Worm (Caenorhabditis elegans) whole organism, mixed stage, embryonic: ENCODE measurements around the gene C03B1.13.

Source experiments
- M03D4.4 ChIP-seq: sonication (generic microtip); optimal IDR thresholded peaks from 2 replicates; lab custom pipeline; 2017; ENCODE audit warnings: mild to moderate bottlenecking, missing genetic modification characterization, missing compliant biosample characterization
- bed-3 ChIP-seq: fragments of 200-800 bp; sonication (Bioruptor generic); optimal IDR thresholded peaks from 3 replicates; lab custom pipeline; 2018; ENCODE audit warnings: mild to moderate bottlenecking, missing genetic modification characterization, moderate library complexity, missing compliant biosample characterization
- blmp-1 ChIP-seq: fragments of 150-350 bp; optimal IDR thresholded peaks from 2 replicates; lab custom pipeline; 2014; ENCODE audit warnings: missing biosample characterization, missing genetic modification characterization
- ceh-39 ChIP-seq: fragments of 150-350 bp; optimal IDR thresholded peaks from 2 replicates; lab custom pipeline; 2014; ENCODE audit warnings: missing biosample characterization, missing genetic modification characterization
- ceh-43 ChIP-seq: fragments of 200-800 bp; sonication (Bioruptor generic); optimal IDR thresholded peaks from 2 replicates; lab custom pipeline; 2018; ENCODE audit warnings: mild to moderate bottlenecking, missing genetic modification characterization, moderate library complexity, missing compliant biosample characterization
- ceh-83 ChIP-seq: fragments of 200-800 bp; sonication (Bioruptor generic); optimal IDR thresholded peaks from 2 replicates; lab custom pipeline; 2018; ENCODE audit warnings: mild to moderate bottlenecking, missing genetic modification characterization, missing compliant biosample characterization
- ces-1 ChIP-seq: fragments of 150-350 bp; optimal IDR thresholded peaks from 2 replicates; lab custom pipeline; 2014; ENCODE audit warnings: missing biosample characterization, missing genetic modification reagents, missing genetic modification characterization
- cnd-1 ChIP-seq: fragments of 200-800 bp; sonication (Bioruptor generic); optimal IDR thresholded peaks from 2 replicates; lab custom pipeline; 2018; ENCODE audit warnings: mild to moderate bottlenecking, missing genetic modification characterization, missing compliant biosample characterization
- drap-1 ChIP-seq: fragments of 200-800 bp; sonication (Bioruptor generic); optimal IDR thresholded peaks from 3 replicates; lab custom pipeline; 2018; ENCODE audit warnings: mild to moderate bottlenecking, missing genetic modification characterization, missing compliant biosample characterization
- elt-1 ChIP-seq: sonication (generic microtip); optimal IDR thresholded peaks from 2 replicates; lab custom pipeline; 2017; ENCODE audit warnings: missing genetic modification characterization, mild to moderate bottlenecking, missing compliant biosample characterization, antibody characterized with exemption, moderate library complexity, borderline replicate concordance; ENCODE audit not compliant: insufficient read depth
- elt-3 ChIP-seq: fragments of 150-350 bp; optimal IDR thresholded peaks from 2 replicates; lab custom pipeline; 2014; ENCODE audit warnings: missing biosample characterization, missing genetic modification characterization
- flh-1 ChIP-seq: fragments of 200-800 bp; sonication (Bioruptor generic); optimal IDR thresholded peaks from 2 replicates; lab custom pipeline; 2018; ENCODE audit warnings: mild to moderate bottlenecking, missing genetic modification characterization, moderate library complexity, missing compliant biosample characterization
- ham-2 ChIP-seq: fragments of 200-800 bp; sonication (Bioruptor generic); optimal IDR thresholded peaks from 2 replicates; lab custom pipeline; 2018; ENCODE audit warnings: mild to moderate bottlenecking, missing genetic modification characterization, missing compliant biosample characterization
- hlh-1 ChIP-seq: fragments of 150-350 bp; optimal IDR thresholded peaks from 2 replicates; lab custom pipeline; 2014; ENCODE audit warnings: missing biosample characterization, missing genetic modification reagents, missing genetic modification characterization
- lin-13 ChIP-seq: fragments of 150-350 bp; optimal IDR thresholded peaks from 2 replicates; lab custom pipeline; 2014; ENCODE audit warnings: missing biosample characterization, missing genetic modification characterization
- lin-32 ChIP-seq: fragments of 200-800 bp; sonication (Bioruptor generic); optimal IDR thresholded peaks from 2 replicates; lab custom pipeline; 2018; ENCODE audit warnings: mild to moderate bottlenecking, missing genetic modification characterization, missing compliant biosample characterization
- lsy-2 ChIP-seq: fragments of 150-350 bp; optimal IDR thresholded peaks from 2 replicates; lab custom pipeline; 2014; ENCODE audit warnings: missing biosample characterization, missing genetic modification characterization
- mab-5 ChIP-seq: fragments of 150-350 bp; optimal IDR thresholded peaks from 2 replicates; lab custom pipeline; 2014; ENCODE audit warnings: missing biosample characterization, missing genetic modification characterization
- mep-1 ChIP-seq: fragments of 150-350 bp; optimal IDR thresholded peaks from 2 replicates; lab custom pipeline; 2017; ENCODE audit warnings: missing biosample characterization, missing genetic modification reagents, missing genetic modification characterization, inconsistent platforms
- mls-2 ChIP-seq: sonication (generic microtip); optimal IDR thresholded peaks from 2 replicates; lab custom pipeline; 2016; ENCODE audit warnings: mild to moderate bottlenecking, missing genetic modification characterization, moderate library complexity, missing compliant biosample characterization
- nhr-12 ChIP-seq: fragments of 150-350 bp; optimal IDR thresholded peaks from 2 replicates; lab custom pipeline; 2014; ENCODE audit warnings: missing biosample characterization, missing genetic modification characterization
- nhr-2 ChIP-seq: fragments of 150-350 bp; optimal IDR thresholded peaks from 2 replicates; lab custom pipeline; 2014; ENCODE audit warnings: missing biosample characterization, missing genetic modification characterization
- nhr-237 ChIP-seq: fragments of 150-350 bp; optimal IDR thresholded peaks from 2 replicates; lab custom pipeline; 2014; ENCODE audit warnings: missing biosample characterization, missing genetic modification characterization
- nhr-28 ChIP-seq: fragments of 150-350 bp; optimal IDR thresholded peaks from 2 replicates; lab custom pipeline; 2014; ENCODE audit warnings: missing biosample characterization, missing genetic modification characterization
- nhr-76 ChIP-seq: sonication (generic microtip); optimal IDR thresholded peaks from 2 replicates; lab custom pipeline; 2017; ENCODE audit warnings: missing biosample characterization, missing genetic modification characterization
- pha-4 ChIP-seq: fragments of 150-350 bp; optimal IDR thresholded peaks from 2 replicates; lab custom pipeline; 2018; ENCODE audit warnings: missing biosample characterization, missing genetic modification reagents, missing genetic modification characterization
- sem-2 ChIP-seq: fragments of 200-800 bp; sonication (Bioruptor generic); optimal IDR thresholded peaks from 2 replicates; lab custom pipeline; 2018; ENCODE audit warnings: mild to moderate bottlenecking, missing genetic modification characterization, missing compliant biosample characterization
- snpc-4 ChIP-seq: fragments of 150-350 bp; optimal IDR thresholded peaks from 2 replicates; lab custom pipeline; 2014; ENCODE audit warnings: missing biosample characterization, missing genetic modification characterization
- sptf-1 ChIP-seq: sonication (generic microtip); optimal IDR thresholded peaks from 2 replicates; lab custom pipeline; 2017; ENCODE audit warnings: mild to moderate bottlenecking, missing genetic modification characterization, moderate library complexity, missing compliant biosample characterization
- tbx-8 ChIP-seq: fragments of 200-800 bp; sonication (Bioruptor generic); optimal IDR thresholded peaks from 2 replicates; lab custom pipeline; 2018; ENCODE audit warnings: mild to moderate bottlenecking, missing genetic modification characterization, moderate library complexity, missing compliant biosample characterization
- unc-120 ChIP-seq: sonication (generic microtip); optimal IDR thresholded peaks from 2 replicates; lab custom pipeline; 2017; ENCODE audit warnings: missing genetic modification characterization, missing compliant biosample characterization; ENCODE audit not compliant: poor library complexity, severe bottlenecking
- unc-39 ChIP-seq: fragments of 150-350 bp; optimal IDR thresholded peaks from 2 replicates; lab custom pipeline; 2014; ENCODE audit warnings: missing biosample characterization, missing genetic modification characterization
- unc-62 ChIP-seq: fragments of 150-350 bp; optimal IDR thresholded peaks from 2 replicates; lab custom pipeline; 2014; ENCODE audit warnings: missing biosample characterization, missing genetic modification reagents, missing genetic modification characterization
- zip-8 ChIP-seq: fragments of 150-350 bp; optimal IDR thresholded peaks from 2 replicates; lab custom pipeline; 2014; ENCODE audit warnings: missing biosample characterization, missing genetic modification characterization
- ztf-11 ChIP-seq: fragments of 150-350 bp; optimal IDR thresholded peaks from 2 replicates; lab custom pipeline; 2014; ENCODE audit warnings: missing biosample characterization, missing genetic modification characterization

C03B1.13 gene

ce11 chrX:6299641-6300240 lies 38.1 kb downstream of the C03B1.13 start, which contains the start of gene cest-16:
cest-16 (plus strand) TSS chrX:6299942.
- TF ChIP-seq ztf-11 (tag; lab: Kevin White, UChicago) (no peak), elt-3 (tag; lab: Kevin White, UChicago) (no peak), bed-3 (GFP tag; lab: Kevin White, UChicago) (no peak), lsy-2 (tag; lab: Kevin White, UChicago) (no peak), sem-2 (GFP tag; lab: Kevin White, UChicago) (no peak), lin-32 (GFP tag; lab: Kevin White, UChicago) (no peak), nhr-12 (tag; lab: Kevin White, UChicago) (no peak), unc-62 (GFP tag; lab: Kevin White, UChicago) (peak; percentile 28), nhr-2 (no peak), ham-2 (GFP tag; lab: Kevin White, UChicago) (no peak), mep-1 (tag; lab: Kevin White, UChicago) (no peak), ces-1 (GFP tag; lab: Kevin White, UChicago) (no peak), ceh-39 (no peak), sptf-1 (tag; lab: Kevin White, UChicago) (no peak), nhr-76 (tag; lab: Kevin White, UChicago) (no peak), unc-120 (tag; lab: Kevin White, UChicago) (peak; percentile 62), mab-5 (tag; lab: Kevin White, UChicago) (no peak), elt-1 (tag; lab: Kevin White, UChicago) (no peak), ceh-83 (GFP tag; lab: Kevin White, UChicago) (no peak), zip-8 (tag; lab: Kevin White, UChicago) (no peak), lin-13 (no peak), blmp-1 (no peak), mls-2 (tag; lab: Kevin White, UChicago) (no peak), M03D4.4 (tag; lab: Kevin White, UChicago) (no peak), hlh-1 (tag; lab: Kevin White, UChicago) (peak; percentile 45), ceh-43 (GFP tag; lab: Kevin White, UChicago) (no peak), unc-39 (tag; lab: Kevin White, UChicago) (no peak)

ce11 chrX:6296402-6296844 lies 41.4 kb downstream of the C03B1.13 start:
- peak; percentile 99 for TF ChIP-seq ces-1 (GFP tag; lab: Kevin White, UChicago)
- peak; percentile 96 for TF ChIP-seq elt-3 (tag; lab: Kevin White, UChicago)
- peak; percentile 96 for TF ChIP-seq unc-39 (tag; lab: Kevin White, UChicago)
- peak; percentile 97 for TF ChIP-seq drap-1 (GFP tag; lab: Kevin White, UChicago)
- peak; percentile 65 for TF ChIP-seq blmp-1
- peak; percentile 29 for TF ChIP-seq tbx-8 (GFP tag; lab: Kevin White, UChicago)
- peak; percentile 88 for TF ChIP-seq lsy-2 (tag; lab: Kevin White, UChicago)
- TF ChIP-seq mab-5 (tag; lab: Kevin White, UChicago): peak; percentile 85
- peak; percentile 85 for TF ChIP-seq hlh-1 (tag; lab: Kevin White, UChicago)
- peak; percentile 93 for TF ChIP-seq cnd-1
- peak; percentile 9 for TF ChIP-seq sem-2 (GFP tag; lab: Kevin White, UChicago)
- no peak for TF ChIP-seq flh-1 (GFP tag; lab: Kevin White, UChicago)
- TF ChIP-seq snpc-4 (tag; lab: Kevin White, UChicago): no peak
- no peak for TF ChIP-seq zip-8 (tag; lab: Kevin White, UChicago)
- peak; percentile 95 for TF ChIP-seq ztf-11 (tag; lab: Kevin White, UChicago)
- TF ChIP-seq nhr-28 (tag; lab: Kevin White, UChicago): peak; percentile 82
- peak; percentile 89 for TF ChIP-seq unc-120 (tag; lab: Kevin White, UChicago)
- TF ChIP-seq M03D4.4 (tag; lab: Kevin White, UChicago): peak; percentile 76
- peak; percentile 58 for TF ChIP-seq nhr-2
- peak; percentile 99 for TF ChIP-seq mep-1 (tag; lab: Kevin White, UChicago)
- TF ChIP-seq lin-32 (GFP tag; lab: Kevin White, UChicago): peak; percentile 44
- TF ChIP-seq nhr-12 (tag; lab: Kevin White, UChicago): peak; percentile 61
- TF ChIP-seq pha-4: peak; percentile 96
- peak; percentile 74 for TF ChIP-seq ceh-43 (GFP tag; lab: Kevin White, UChicago)
- peak; percentile 53 for TF ChIP-seq nhr-76 (tag; lab: Kevin White, UChicago)
- TF ChIP-seq ceh-39: peak; percentile 91
- peak; percentile 39 for TF ChIP-seq ceh-83 (GFP tag; lab: Kevin White, UChicago)
- TF ChIP-seq nhr-237 (tag; lab: Kevin White, UChicago): peak; percentile 100
- TF ChIP-seq ham-2 (GFP tag; lab: Kevin White, UChicago): peak; percentile 71
- TF ChIP-seq elt-1 (tag; lab: Kevin White, UChicago): peak; percentile 43
- TF ChIP-seq sptf-1 (tag; lab: Kevin White, UChicago): peak; percentile 93
- TF ChIP-seq unc-62 (GFP tag; lab: Kevin White, UChicago): peak; percentile 91
- peak; percentile 88 for TF ChIP-seq mls-2 (tag; lab: Kevin White, UChicago)
- peak; percentile 86 for TF ChIP-seq lin-13
- peak; percentile 42 for TF ChIP-seq bed-3 (GFP tag; lab: Kevin White, UChicago)
